Fruit fly (Drosophila melanogaster) whole organism, adult: ENCODE measurements around the gene CG10226.

Experiments used
- CG11617 ChIP-seq: fragments of 200-800 bp; sonication (Bioruptor generic); optimal IDR thresholded peaks from 2 replicates; lab custom pipeline; 2017; ENCODE audit warnings: mild to moderate bottlenecking, missing biosample characterization, missing genetic modification reagents, missing genetic modification characterization
- CG12768 ChIP-seq: fragments of 200-800 bp; sonication (Bioruptor generic); optimal IDR thresholded peaks from 2 replicates; lab custom pipeline; 2017; ENCODE audit warnings: missing biosample characterization, missing genetic modification characterization, mild to moderate bottlenecking, moderate library complexity, missing genetic modification reagents
- CG14711 ChIP-seq: fragments of 200-800 bp; sonication (Bioruptor generic); optimal IDR thresholded peaks from 2 replicates; lab custom pipeline; 2018; ENCODE audit warnings: missing biosample characterization, mild to moderate bottlenecking, missing genetic modification characterization, moderate library complexity
- CG1620 ChIP-seq: fragments of 200-800 bp; sonication (Bioruptor generic); optimal IDR thresholded peaks from 2 replicates; lab custom pipeline; 2016; ENCODE audit warnings: missing biosample characterization, missing genetic modification characterization
- CG33017 ChIP-seq: fragments of 200-800 bp; sonication (Bioruptor generic); optimal IDR thresholded peaks from 2 replicates; lab custom pipeline; 2018; ENCODE audit warnings: missing biosample characterization, mild to moderate bottlenecking, missing genetic modification characterization, moderate library complexity
- CG5204 ChIP-seq: fragments of 200-800 bp; sonication (Bioruptor generic); optimal IDR thresholded peaks from 2 replicates; lab custom pipeline; 2016; ENCODE audit warnings: missing biosample characterization, missing genetic modification characterization
- CG7045 ChIP-seq: fragments of 200-800 bp; sonication (Bioruptor generic); optimal IDR thresholded peaks from 2 replicates; lab custom pipeline; 2017; ENCODE audit warnings: missing biosample characterization, mild to moderate bottlenecking, missing genetic modification characterization
- CG7101 ChIP-seq: fragments of 200-800 bp; sonication (Bioruptor generic); optimal IDR thresholded peaks from 2 replicates; lab custom pipeline; 2018; ENCODE audit warnings: missing biosample characterization, mild to moderate bottlenecking, missing genetic modification characterization, moderate library complexity
- Clk ChIP-seq: fragments of 200-800 bp; sonication (Bioruptor generic); optimal IDR thresholded peaks from 2 replicates; lab custom pipeline; 2017; ENCODE audit warnings: missing biosample characterization, missing genetic modification characterization
- Crg-1 ChIP-seq: fragments of 200-800 bp; sonication (Bioruptor generic); optimal IDR thresholded peaks from 2 replicates; lab custom pipeline; 2016; ENCODE audit warnings: missing biosample characterization, missing genetic modification characterization
- Hr96 ChIP-seq: fragments of 200-800 bp; sonication (Bioruptor generic); optimal IDR thresholded peaks from 2 replicates; lab custom pipeline; 2016; ENCODE audit warnings: missing biosample characterization, missing genetic modification characterization
- Mnt ChIP-seq: fragments of 200-800 bp; sonication (Bioruptor generic); optimal IDR thresholded peaks from 2 replicates; lab custom pipeline; 2016; ENCODE audit warnings: missing biosample characterization, mild to moderate bottlenecking, missing genetic modification characterization
- bab1 ChIP-seq: fragments of 200-800 bp; sonication (Bioruptor generic); optimal IDR thresholded peaks from 3 replicates; lab custom pipeline; 2019; ENCODE audit warnings: missing biosample characterization, mild to moderate bottlenecking, missing genetic modification characterization, moderate library complexity
- cic ChIP-seq: fragments of 200-800 bp; sonication (Bioruptor generic); optimal IDR thresholded peaks from 2 replicates; lab custom pipeline; 2017; ENCODE audit warnings: missing biosample characterization, mild to moderate bottlenecking, missing genetic modification characterization, moderate library complexity
- cnc ChIP-seq, 2 experiments: fragments of >200 bp; optimal IDR thresholded peaks; 2 replicates each; lab custom pipeline; 2017
- kay ChIP-seq: fragments of 200-800 bp; sonication (Bioruptor generic); peaks from one replicate; lab custom pipeline; 2016; ENCODE audit warnings: missing biosample characterization, missing genetic modification characterization, borderline replicate concordance
- ovo ChIP-seq: fragments of 200-800 bp; sonication (Bioruptor generic); optimal IDR thresholded peaks from 2 replicates; lab custom pipeline; 2016; ENCODE audit warnings: missing biosample characterization, missing genetic modification characterization
- pad ChIP-seq: fragments of 200-800 bp; sonication (Bioruptor generic); optimal IDR thresholded peaks from 3 replicates; lab custom pipeline; 2017; ENCODE audit warnings: missing biosample characterization, missing genetic modification characterization, mild to moderate bottlenecking, moderate library complexity, missing genetic modification reagents
- tj ChIP-seq: fragments of 200-800 bp; sonication (Bioruptor generic); optimal IDR thresholded peaks from 3 replicates; lab custom pipeline; 2017; ENCODE audit warnings: missing biosample characterization, mild to moderate bottlenecking, missing genetic modification characterization, moderate library complexity
- toe ChIP-seq: fragments of 200-800 bp; sonication (Bioruptor generic); optimal IDR thresholded peaks from 2 replicates; lab custom pipeline; 2016; ENCODE audit warnings: missing biosample characterization, missing genetic modification characterization

The CG10226 gene

DNA sequence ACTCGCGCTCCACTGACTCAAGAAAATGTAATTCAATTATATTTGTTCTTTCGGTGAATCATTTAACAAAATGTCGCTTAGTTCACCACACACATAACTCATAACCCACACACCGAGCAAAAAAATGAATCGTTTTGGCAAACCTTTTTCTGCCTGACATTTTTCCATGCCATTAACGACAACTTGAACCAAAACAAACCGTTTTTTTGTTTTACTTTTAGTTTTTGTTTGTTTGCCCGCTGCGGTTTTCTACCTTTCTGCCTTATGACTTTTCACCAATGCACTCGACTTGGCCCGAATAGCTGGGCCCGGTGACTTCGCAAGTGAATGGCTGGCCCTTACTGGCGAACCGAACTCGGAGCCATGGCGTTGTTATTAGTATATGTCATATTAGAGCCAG, 27.6 kb upstream of the CG10226 start:
- TF ChIP-seq pad (GFP tag; lab: Kevin White, UChicago) (no peak), toe (GFP tag; lab: Kevin White, UChicago) (no peak), CG33017 (no peak), CG12768 (GFP tag; lab: Kevin White, UChicago) (no peak), CG1620 (no peak), tj (GFP tag; lab: Kevin White, UChicago) (no peak), CG7101 (tag; lab: Kevin White, UChicago) (no peak), cnc (optimal IDR thresholded peaks at IDR 0.05; lab: Kevin White, UChicago) (no peak), CG5204 (GFP tag; lab: Kevin White, UChicago) (no peak), CG14711 (tag; lab: Kevin White, UChicago) (no peak), Mnt (GFP tag; lab: Kevin White, UChicago) (no peak), bab1 (GFP tag; lab: Kevin White, UChicago) (no peak), kay (GFP tag; lab: Kevin White, UChicago) (no peak), CG7045 (GFP tag; lab: Kevin White, UChicago) (no peak), cic (GFP tag; lab: Kevin White, UChicago) (no peak), Crg-1 (GFP tag; lab: Kevin White, UChicago) (no peak), ovo (GFP tag; lab: Kevin White, UChicago) (no peak)

DNA sequence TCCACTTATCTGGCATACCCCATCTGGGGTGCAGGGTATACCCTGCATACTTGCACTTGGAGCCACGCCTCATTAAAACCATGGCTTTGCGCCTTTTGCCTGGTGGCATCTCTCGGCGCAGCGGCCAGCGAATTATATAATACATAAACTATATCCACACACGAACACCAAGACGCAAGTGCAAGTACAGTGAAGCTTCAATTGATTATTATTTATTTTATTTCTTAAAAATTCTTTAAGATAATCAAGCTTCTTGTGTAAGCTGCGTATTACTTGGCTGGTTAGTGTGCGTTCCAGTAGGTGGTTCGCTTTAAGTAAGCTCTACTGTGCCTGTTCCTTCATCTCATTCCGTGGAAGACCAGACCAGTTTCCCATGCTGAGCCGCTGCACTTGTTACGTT, 26.5 kb upstream of the CG10226 start:
- no peak for TF ChIP-seq kay (GFP tag; lab: Kevin White, UChicago)
- TF ChIP-seq CG5204 (GFP tag; lab: Kevin White, UChicago): no peak
- TF ChIP-seq CG7101 (tag; lab: Kevin White, UChicago): no peak
- no peak for TF ChIP-seq CG12768 (GFP tag; lab: Kevin White, UChicago)
- no peak for TF ChIP-seq Crg-1 (GFP tag; lab: Kevin White, UChicago)
- TF ChIP-seq pad (GFP tag; lab: Kevin White, UChicago): no peak
- TF ChIP-seq bab1 (GFP tag; lab: Kevin White, UChicago): no peak
- TF ChIP-seq toe (GFP tag; lab: Kevin White, UChicago): no peak
- TF ChIP-seq CG14711 (tag; lab: Kevin White, UChicago): no peak
- TF ChIP-seq CG1620: no peak
- TF ChIP-seq Hr96: no peak
- no peak for TF ChIP-seq tj (GFP tag; lab: Kevin White, UChicago)
- TF ChIP-seq Mnt (GFP tag; lab: Kevin White, UChicago): no peak
- TF ChIP-seq cic (GFP tag; lab: Kevin White, UChicago): no peak
- no peak for TF ChIP-seq CG33017

DNA sequence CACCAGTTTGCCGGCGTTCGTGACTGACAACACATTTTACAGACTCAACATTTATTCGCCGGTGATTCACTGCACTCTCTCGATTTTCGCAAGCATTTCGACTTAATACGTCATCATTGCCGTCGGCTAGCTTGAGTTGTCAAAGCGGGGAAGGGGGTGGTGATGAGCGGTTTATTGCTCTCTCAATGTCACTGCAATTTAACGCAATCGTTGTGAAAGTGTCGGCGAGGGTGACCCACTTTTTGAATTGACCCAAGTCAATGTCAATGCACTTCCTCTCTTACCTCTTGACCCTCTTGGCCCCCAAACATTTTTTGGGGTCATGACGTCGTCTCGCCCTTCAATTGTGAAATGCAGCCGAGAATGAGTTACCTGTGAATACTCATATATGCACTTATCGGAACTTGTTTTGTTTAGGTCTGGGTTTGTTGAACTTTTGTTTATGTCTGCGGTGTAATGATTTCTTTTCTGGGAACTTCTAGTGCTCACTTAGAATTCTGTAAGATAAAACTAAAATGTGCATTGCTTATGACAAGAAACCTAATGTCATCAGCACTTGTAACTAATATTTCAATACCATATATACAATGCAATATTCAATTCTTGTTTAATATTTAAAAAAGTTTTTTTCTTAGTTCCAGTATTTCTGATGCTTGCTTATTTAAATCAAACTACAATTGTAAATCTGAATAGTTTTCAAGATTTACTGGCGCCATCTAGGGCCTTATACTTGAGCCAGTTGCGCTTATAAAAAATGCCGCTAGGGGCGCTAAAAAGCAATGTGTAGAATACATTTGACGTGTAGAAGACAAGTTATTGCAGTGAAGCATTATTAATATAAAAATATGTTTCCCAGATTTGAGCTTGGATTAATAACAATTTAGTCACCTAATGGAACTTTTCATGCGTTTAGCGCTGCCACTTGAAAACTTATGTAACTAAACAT, 24.3 kb upstream of the CG10226 start:
- TF ChIP-seq Mnt (GFP tag; lab: Kevin White, UChicago) (no peak), tj (GFP tag; lab: Kevin White, UChicago) (peak; percentile 32), CG5204 (GFP tag; lab: Kevin White, UChicago) (peak; percentile 29), CG7101 (tag; lab: Kevin White, UChicago) (no peak), CG1620 (peak; percentile 47), ovo (GFP tag; lab: Kevin White, UChicago) (no peak), CG11617 (GFP tag; lab: Kevin White, UChicago) (no peak), toe (GFP tag; lab: Kevin White, UChicago) (peak; percentile 39), CG14711 (tag; lab: Kevin White, UChicago) (no peak), Hr96 (peak; percentile 5), cic (GFP tag; lab: Kevin White, UChicago) (no peak), kay (GFP tag; lab: Kevin White, UChicago) (peak; percentile 87)

DNA sequence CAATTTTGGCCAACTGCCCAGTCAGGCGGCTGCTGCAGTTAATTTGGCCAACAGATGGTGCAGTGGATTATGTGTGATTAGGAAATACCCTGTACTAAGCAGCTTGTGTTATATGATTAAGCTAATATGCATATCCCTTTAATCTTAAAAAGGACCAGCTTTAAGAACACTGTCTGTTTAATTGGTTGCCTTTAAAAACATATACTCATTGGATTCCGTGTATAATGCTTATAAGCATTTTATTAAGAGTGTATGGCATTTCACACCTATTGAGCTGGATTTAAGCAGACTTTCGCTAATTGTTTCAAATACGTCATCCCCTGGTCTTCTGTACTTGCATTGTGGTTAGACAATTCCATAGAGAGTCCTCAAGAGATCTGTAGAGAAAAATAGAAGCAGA, 23.6 kb upstream of the CG10226 start:
- no peak for TF ChIP-seq CG11617 (GFP tag; lab: Kevin White, UChicago)
- TF ChIP-seq cic (GFP tag; lab: Kevin White, UChicago): no peak
- no peak for TF ChIP-seq CG7045 (GFP tag; lab: Kevin White, UChicago)
- no peak for TF ChIP-seq CG14711 (tag; lab: Kevin White, UChicago)
- no peak for TF ChIP-seq tj (GFP tag; lab: Kevin White, UChicago)
- TF ChIP-seq CG5204 (GFP tag; lab: Kevin White, UChicago): no peak
- TF ChIP-seq Hr96: no peak
- TF ChIP-seq CG7101 (tag; lab: Kevin White, UChicago): no peak
- TF ChIP-seq Mnt (GFP tag; lab: Kevin White, UChicago): no peak

DNA sequence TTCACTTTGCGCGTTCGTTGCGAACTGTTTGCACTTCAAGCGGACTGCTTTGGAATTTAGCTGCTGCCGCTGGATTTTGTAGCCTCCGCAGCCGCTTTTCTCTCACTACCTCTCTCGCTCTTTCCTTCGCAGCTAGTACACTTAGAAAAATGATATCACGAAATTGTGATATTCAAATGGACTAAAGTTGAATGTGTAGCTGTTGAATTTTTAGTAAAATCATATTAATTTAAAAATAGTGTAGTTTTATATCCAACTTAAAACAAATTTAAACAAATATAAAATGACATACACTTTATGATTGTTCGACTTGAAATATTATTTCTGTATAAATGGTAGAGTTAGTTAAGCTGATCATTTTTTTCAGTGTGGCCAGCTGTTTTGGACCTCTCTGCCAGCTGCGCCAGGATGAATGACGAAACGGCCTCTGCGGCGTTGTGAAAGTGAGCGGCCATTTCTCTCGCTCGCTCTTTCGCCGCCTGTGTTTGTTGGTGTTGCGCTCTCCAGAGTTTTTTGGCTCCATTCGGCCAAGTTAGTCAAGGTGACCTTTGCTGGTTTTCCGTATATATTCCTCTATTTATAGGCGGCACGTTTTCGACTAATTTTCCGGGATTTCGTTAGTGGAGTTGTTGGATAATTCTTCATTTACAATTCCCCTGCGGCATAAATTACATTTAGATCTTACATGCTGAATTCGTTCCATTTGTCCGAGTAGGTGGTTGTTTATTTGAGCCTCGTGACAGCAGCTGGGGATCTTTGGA, 23.0 kb upstream of the CG10226 start, which contains the start of gene Ldh:
Gene Ldh (minus strand): TSS at position 51 of the 761 bp plus-strand sequence.
- TF ChIP-seq CG33017 (peak; percentile 91), cic (GFP tag; lab: Kevin White, UChicago) (peak; percentile 10), Mnt (GFP tag; lab: Kevin White, UChicago) (peak; percentile 41), Hr96 (peak; percentile 40), cnc (optimal IDR thresholded peaks at IDR 0.05; lab: Kevin White, UChicago) (no peak), CG7045 (GFP tag; lab: Kevin White, UChicago) (peak; percentile 84), tj (GFP tag; lab: Kevin White, UChicago) (peak; percentile 61), CG5204 (GFP tag; lab: Kevin White, UChicago) (peak; percentile 78), Clk (peak; percentile 51), CG7101 (tag; lab: Kevin White, UChicago) (peak; percentile 88), Crg-1 (GFP tag; lab: Kevin White, UChicago) (peak; percentile 49), bab1 (GFP tag; lab: Kevin White, UChicago) (peak; percentile 71), toe (GFP tag; lab: Kevin White, UChicago) (peak; percentile 58), CG12768 (GFP tag; lab: Kevin White, UChicago) (peak; percentile 78), CG11617 (GFP tag; lab: Kevin White, UChicago) (peak; percentile 90), CG14711 (tag; lab: Kevin White, UChicago) (peak; percentile 79), pad (GFP tag; lab: Kevin White, UChicago) (peak; percentile 45), CG1620 (no peak), ovo (GFP tag; lab: Kevin White, UChicago) (peak; percentile 10), kay (GFP tag; lab: Kevin White, UChicago) (no peak)
